Fruit fly (Drosophila melanogaster) whole organism, embryonic: ENCODE results near the gene CG31211.

ENCODE experiments used
- Atf-2 ChIP-seq: fragments of 200-800 bp; sonication (Bioruptor generic); optimal IDR thresholded peaks from 2 replicates; lab custom pipeline; 2016; ENCODE audit warnings: missing biosample characterization, missing genetic modification characterization
- B-H1 ChIP-seq: fragments of 200-800 bp; sonication (Bioruptor generic); IDR thresholded peaks from 3 replicates; pipeline ENCODE4 v1.3.6; 2022; ENCODE audit warnings: missing biosample characterization, missing genetic modification characterization
- B-H2 ChIP-seq: fragments of 200-800 bp; sonication (Bioruptor generic); optimal IDR thresholded peaks from 2 replicates; lab custom pipeline; 2018; ENCODE audit warnings: missing biosample characterization, mild to moderate bottlenecking, missing genetic modification characterization
- CG11504 ChIP-seq: fragments of 200-800 bp; sonication (Bioruptor generic); optimal IDR thresholded peaks from 3 replicates; lab custom pipeline; 2019; ENCODE audit warnings: missing biosample characterization, mild to moderate bottlenecking, missing genetic modification characterization, moderate library complexity
- CG13775 ChIP-seq: fragments of 200-800 bp; sonication (Bioruptor generic); optimal IDR thresholded peaks from 3 replicates; lab custom pipeline; 2017; ENCODE audit warnings: missing biosample characterization, mild to moderate bottlenecking, missing genetic modification characterization
- CG17328 ChIP-seq: fragments of 200-800 bp; sonication (Bioruptor generic); IDR thresholded peaks from 2 replicates; pipeline ENCODE4 v1.3.6; 2022; ENCODE audit warnings: missing biosample characterization, missing genetic modification characterization
- CG2199 ChIP-seq: fragments of 200-800 bp; sonication (Bioruptor generic); IDR thresholded peaks from 3 replicates; pipeline ENCODE4 v1.3.6; 2022; ENCODE audit warnings: missing biosample characterization, missing genetic modification characterization
- CG3163 ChIP-seq: fragments of 200-800 bp; sonication (Bioruptor generic); optimal IDR thresholded peaks from 3 replicates; lab custom pipeline; 2016; ENCODE audit warnings: missing biosample characterization, missing genetic modification characterization
- CG3726 ChIP-seq: fragments of 200-800 bp; sonication (Bioruptor generic); IDR thresholded peaks from 3 replicates; pipeline ENCODE4, ENCODE4 v1.3.6; 2022; ENCODE audit warnings: missing biosample characterization, missing genetic modification characterization
- CG7372 ChIP-seq: fragments of 200-800 bp; sonication (Bioruptor generic); IDR thresholded peaks from 2 replicates; pipeline ENCODE4 v1.3.6; 2022; ENCODE audit warnings: missing biosample characterization, missing genetic modification characterization
- CG7839 ChIP-seq: fragments of 200-800 bp; sonication (Bioruptor generic); optimal IDR thresholded peaks from 3 replicates; lab custom pipeline; 2018; ENCODE audit warnings: missing biosample characterization, mild to moderate bottlenecking, missing genetic modification characterization, moderate library complexity
- CG8924 ChIP-seq: fragments of 200-800 bp; optimal IDR thresholded peaks from 3 replicates; lab custom pipeline; 2019; ENCODE audit warnings: missing biosample characterization, mild to moderate bottlenecking, missing genetic modification characterization, moderate library complexity
- CG9797 ChIP-seq: fragments of 200-800 bp; sonication (Bioruptor generic); optimal IDR thresholded peaks from 3 replicates; lab custom pipeline; 2018; ENCODE audit warnings: missing biosample characterization, mild to moderate bottlenecking, missing genetic modification characterization
- D ChIP-seq, 2 experiments: fragments of 200-800 bp in 1 of 2; fragments of >200 bp in 1 of 2; sonication (Bioruptor generic) in 1 of 2; optimal IDR thresholded peaks; 2 replicates in 1 of 2; 3 replicates in 1 of 2; lab custom pipeline; 2017; ENCODE audit warnings: mild to moderate bottlenecking in 1 of 2, missing biosample characterization in 1 of 2, missing genetic modification characterization in 1 of 2, missing genetic modification reagents in 1 of 2
- Deaf1 ChIP-seq: fragments of 200-800 bp; optimal IDR thresholded peaks from 3 replicates; lab custom pipeline; 2019; ENCODE audit warnings: missing biosample characterization, mild to moderate bottlenecking, missing genetic modification characterization, moderate library complexity
- HmgZ ChIP-seq: fragments of 200-800 bp; sonication (Bioruptor generic); optimal IDR thresholded peaks from 2 replicates; lab custom pipeline; 2018; ENCODE audit warnings: missing biosample characterization, mild to moderate bottlenecking, missing genetic modification characterization
- Lhr ChIP-seq: fragments of 200-800 bp; sonication (Bioruptor generic); optimal IDR thresholded peaks from 3 replicates; lab custom pipeline; 2017; ENCODE audit warnings: mild to moderate bottlenecking, missing biosample characterization, missing genetic modification reagents, missing genetic modification characterization
- Med ChIP-seq: fragments of 200-800 bp; sonication (Bioruptor generic); peaks from one replicate; lab custom pipeline; 2016; ENCODE audit warnings: missing biosample characterization, missing genetic modification characterization, mild to moderate bottlenecking, inconsistent platforms, moderate library complexity
- PHDP ChIP-seq: fragments of 200-800 bp; sonication (Bioruptor generic); optimal IDR thresholded peaks from 3 replicates; lab custom pipeline; 2018; ENCODE audit warnings: missing biosample characterization, mild to moderate bottlenecking, missing genetic modification characterization, moderate library complexity
- Sin3A ChIP-seq: fragments of >200 bp; optimal IDR thresholded peaks from 2 replicates; lab custom pipeline; 2018
- Tbp ChIP-seq: fragments of >200 bp; optimal IDR thresholded peaks from 2 replicates; lab custom pipeline; 2018; ENCODE audit warnings: missing biosample characterization, missing genetic modification characterization
- ac ChIP-seq: fragments of 200-800 bp; sonication (Bioruptor generic); optimal IDR thresholded peaks from 3 replicates; lab custom pipeline; 2017; ENCODE audit warnings: missing biosample characterization, mild to moderate bottlenecking, missing genetic modification characterization
- bbx ChIP-seq: fragments of 200-800 bp; sonication (Bioruptor generic); IDR thresholded peaks from 2 replicates; pipeline ENCODE4 v1.3.6; 2022; ENCODE audit warnings: missing biosample characterization, missing genetic modification characterization; ENCODE audit not compliant: partially characterized antibody
- gsb-n ChIP-seq: fragments of 200-800 bp; sonication (Bioruptor generic); optimal IDR thresholded peaks from 3 replicates; lab custom pipeline; 2018; ENCODE audit warnings: missing biosample characterization, mild to moderate bottlenecking, missing genetic modification characterization
- jing ChIP-seq: fragments of 200-800 bp; sonication (Bioruptor generic); optimal IDR thresholded peaks from 2 replicates; lab custom pipeline; 2018; ENCODE audit warnings: missing biosample characterization, mild to moderate bottlenecking, missing genetic modification characterization
- oc ChIP-seq: fragments of 200-800 bp; sonication (Bioruptor generic); optimal IDR thresholded peaks from 2 replicates; lab custom pipeline; 2018; ENCODE audit warnings: missing biosample characterization, mild to moderate bottlenecking, missing genetic modification characterization, moderate library complexity
- tll ChIP-seq, 2 experiments: fragments of 200-800 bp in 1 of 2; fragments of >200 bp in 1 of 2; sonication (Bioruptor generic) in 1 of 2; optimal IDR thresholded peaks; 2 replicates each; lab custom pipeline; 2017 to 2019; ENCODE audit warnings: missing biosample characterization in 2 of 2, missing genetic modification characterization in 2 of 2, mild to moderate bottlenecking in 1 of 2, moderate library complexity in 1 of 2
- wor ChIP-seq: fragments of 200-800 bp; sonication (Bioruptor generic); IDR thresholded peaks from 2 replicates; pipeline ENCODE4 v1.3.6; 2022; ENCODE audit warnings: missing biosample characterization, missing genetic modification characterization
- zen ChIP-seq: fragments of 200-800 bp; sonication (Bioruptor generic); optimal IDR thresholded peaks from 3 replicates; lab custom pipeline; 2018; ENCODE audit warnings: missing biosample characterization, mild to moderate bottlenecking, missing genetic modification characterization, moderate library complexity

The CG31211 gene

dm6 chr3R:11992934-11993670, 43.6 kb downstream of the CG31211 start, which contains the start of gene mfas (continued):
- TF ChIP-seq ac (GFP tag; lab: Kevin White, UChicago) (no peak), CG7839 (tag; lab: Kevin White, UChicago) (no peak), CG3163 (GFP tag; lab: Kevin White, UChicago) (peak; percentile 32), CG8924 (tag; lab: Kevin White, UChicago) (no peak), gsb-n (peak; percentile 37), Lhr (GFP tag; lab: Kevin White, UChicago) (no peak), wor (no peak), B-H2 (GFP tag; lab: Kevin White, UChicago) (no peak), HmgZ (tag; lab: Kevin White, UChicago) (peak; percentile 5), Tbp (GFP tag; lab: Kevin White, UChicago) (no peak), CG3726 (no peak)

dm6 chr3R:11998130-11998529, 48.6 kb downstream of the CG31211 start:
- no peak for TF ChIP-seq B-H1
- TF ChIP-seq Med (GFP tag; lab: Kevin White, UChicago): peak; percentile 56
- TF ChIP-seq CG9797 (GFP tag; lab: Kevin White, UChicago): no peak
- peak; percentile 74 for TF ChIP-seq zen
- peak; percentile 8 for TF ChIP-seq D (optimal IDR thresholded peaks at IDR 0.05; lab: Kevin White, UChicago)
- no peak for TF ChIP-seq D (GFP tag; optimal IDR thresholded peaks at IDR 0.05; lab: Kevin White, UChicago)
- TF ChIP-seq tll (GFP tag; optimal IDR thresholded peaks at IDR 0.05; lab: Kevin White, UChicago): peak in 1 of 2 experiments; percentile 68

dm6 chr3R:11999074-11999473, 49.6 kb downstream of the CG31211 start, which contains the start of gene Ect3:
Gene Ect3 (plus strand): TSS chr3R:11999278.
- no peak for TF ChIP-seq CG7372
- no peak for TF ChIP-seq Atf-2 (GFP tag; lab: Kevin White, UChicago)
- TF ChIP-seq zen: peak; percentile 5
- TF ChIP-seq CG2199 (GFP tag; lab: Robert Waterston, UW): peak; percentile 80; the same call in 2 of the 3 replicates
- no peak for TF ChIP-seq jing (GFP tag; lab: Kevin White, UChicago)
- peak; percentile 32 for TF ChIP-seq Deaf1 (tag; lab: Kevin White, UChicago)
- no peak for TF ChIP-seq bbx (GFP tag; lab: Robert Waterston, UW)
- no peak for TF ChIP-seq CG17328 (GFP tag; lab: Robert Waterston, UW)
- no peak for TF ChIP-seq CG13775 (GFP tag; lab: Kevin White, UChicago)
- TF ChIP-seq CG11504: peak; percentile 99
- no peak for TF ChIP-seq Sin3A (lab: Kevin White, UChicago)
- TF ChIP-seq PHDP (tag; lab: Kevin White, UChicago): no peak
- no peak for TF ChIP-seq oc (tag; lab: Kevin White, UChicago)
- TF ChIP-seq, all 482 proteins: peak for 4
